Fruit fly (Drosophila melanogaster): Measurements from ENCODE around the gene ouib.

The ouib gene

DNA sequence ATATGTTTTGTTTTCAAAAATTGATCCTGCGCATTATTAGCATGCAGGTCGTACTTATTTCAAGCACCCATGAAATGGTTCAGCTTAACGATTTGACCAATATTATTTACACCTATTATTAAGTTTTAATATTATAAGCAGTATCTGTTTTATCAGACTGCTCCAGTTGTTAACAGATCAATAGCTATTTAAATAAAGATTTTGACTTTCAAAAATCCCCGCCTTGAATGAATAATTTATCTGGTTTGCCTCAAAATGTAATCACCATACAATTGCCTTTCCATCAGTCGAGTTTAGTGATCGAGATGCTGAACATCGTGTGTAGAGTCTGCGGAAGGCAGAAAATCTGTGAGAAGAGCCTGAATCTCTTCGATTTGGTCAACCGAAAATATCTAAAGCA, at the start of gene ouib:
TSS of gene ouib (plus strand) at position 301 of the 400 bp plus-strand sequence.
- TF ChIP-seq EcR (GFP tag; optimal IDR thresholded peaks at IDR 0.05), result no peak
- TF ChIP-seq Ets98B (GFP tag; IDR thresholded peaks at IDR 0.05), result no peak
- no peak for TF ChIP-seq CG15710 (tag; optimal IDR thresholded peaks at IDR 0.05)
- no peak for TF ChIP-seq D1 (tag; optimal IDR thresholded peaks at IDR 0.05)
- TF ChIP-seq CG8159 (tag; optimal IDR thresholded peaks at IDR 0.05), result no peak
- no peak for TF ChIP-seq Snoo (tag; optimal IDR thresholded peaks at IDR 0.05)
- TF ChIP-seq Pif1A (GFP tag; optimal IDR thresholded peaks at IDR 0.05), result no peak
- TF ChIP-seq gl (tag; optimal IDR thresholded peaks at IDR 0.05), result no peak
- TF ChIP-seq Pif1B (GFP tag; optimal IDR thresholded peaks at IDR 0.05), result no peak
- TF ChIP-seq rn (GFP tag; IDR thresholded peaks at IDR 0.05), result no peak
- no peak for TF ChIP-seq CG10348 (GFP tag; IDR thresholded peaks at IDR 0.05)

DNA sequence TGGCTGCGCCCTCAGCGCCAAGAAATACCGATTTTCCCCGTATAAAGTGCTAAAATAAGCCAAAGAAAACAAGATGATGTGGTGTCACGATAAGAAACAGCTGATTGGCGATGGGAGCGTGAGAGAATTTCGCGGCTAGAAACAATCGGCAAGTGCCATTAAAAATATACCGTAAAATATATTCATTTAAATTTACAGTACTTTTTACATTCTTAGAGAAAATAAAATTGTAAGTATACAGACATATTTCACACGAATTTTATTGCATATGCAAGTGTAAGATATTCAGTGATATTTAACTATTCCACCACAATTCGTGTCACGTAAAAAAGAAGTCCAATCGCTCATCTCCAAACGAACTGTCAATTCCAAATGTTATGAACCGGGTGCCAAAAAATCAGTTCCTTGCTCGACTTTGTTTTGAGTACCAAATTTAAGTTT, 48.7 kb upstream of the ouib start, which contains the start of the genes Unc50, CG11755 and CG8043:
TSS of gene Unc50 (minus strand) at position 54 of the 441 bp plus-strand sequence.
TSS of gene CG11755 (plus strand) at position 356 of the 441 bp plus-strand sequence.
TSS of gene CG8043 (plus strand) at position 356 of the 441 bp plus-strand sequence.
- TF ChIP-seq Pif1B (GFP tag; optimal IDR thresholded peaks at IDR 0.05), result peak; percentile 62
- TF ChIP-seq EcR (GFP tag; optimal IDR thresholded peaks at IDR 0.05), result no peak
- peak; percentile 27; the same call in 1 of the 2 replicates for TF ChIP-seq CG10348 (GFP tag; IDR thresholded peaks at IDR 0.05)
- peak; percentile 67 for TF ChIP-seq CG9948 (tag; optimal IDR thresholded peaks at IDR 0.05)
- TF ChIP-seq fd96Ca (GFP tag; IDR thresholded peaks at IDR 0.05), result peak; percentile 73
- TF ChIP-seq CG8301 (tag; optimal IDR thresholded peaks at IDR 0.05), result no peak
- peak; percentile 75 for TF ChIP-seq CG8159 (tag; optimal IDR thresholded peaks at IDR 0.05)
- no peak for TF ChIP-seq gl (tag; optimal IDR thresholded peaks at IDR 0.05)
- TF ChIP-seq rn (GFP tag; IDR thresholded peaks at IDR 0.05), result peak; percentile 34; the same call in 1 of the 2 replicates
- no peak for TF ChIP-seq D1 (tag; optimal IDR thresholded peaks at IDR 0.05)
- 0 out of 2 replicates have a peak, but pooled peaks have one; percentile 50 for TF ChIP-seq CG32121 (GFP tag; IDR thresholded peaks at IDR 0.05)
- TF ChIP-seq CG13204 (GFP tag; optimal IDR thresholded peaks at IDR 0.05), result no peak
- peak; percentile 59 for TF ChIP-seq Snoo (tag; optimal IDR thresholded peaks at IDR 0.05)
- TF ChIP-seq CG34367 (tag; optimal IDR thresholded peaks at IDR 0.05), result peak; percentile 56
- TF ChIP-seq Ets98B (GFP tag; IDR thresholded peaks at IDR 0.05), result peak; percentile 51
- TF ChIP-seq CG12605 (GFP tag; IDR thresholded peaks at IDR 0.05), result no peak
- TF ChIP-seq Pif1A (GFP tag; optimal IDR thresholded peaks at IDR 0.05), result no peak
- no peak for TF ChIP-seq CG4496 (GFP tag; IDR thresholded peaks at IDR 0.05)
- TF ChIP-seq CG14655 (GFP tag; optimal IDR thresholded peaks at IDR 0.05), result no peak
- peak; percentile 66 for TF ChIP-seq CG15710 (tag; optimal IDR thresholded peaks at IDR 0.05)
- no peak for TF ChIP-seq CG17806 (tag; optimal IDR thresholded peaks at IDR 0.05)

- no peak for TF ChIP-seq CG8159 (tag; optimal IDR thresholded peaks at IDR 0.05)
- no peak for TF ChIP-seq D1 (tag; optimal IDR thresholded peaks at IDR 0.05)
- no peak for TF ChIP-seq CG14655 (GFP tag; optimal IDR thresholded peaks at IDR 0.05)
- TF ChIP-seq CG15710 (tag; optimal IDR thresholded peaks at IDR 0.05), result no peak
- TF ChIP-seq Snoo (tag; optimal IDR thresholded peaks at IDR 0.05), result no peak
- TF ChIP-seq CG32121 (GFP tag; IDR thresholded peaks at IDR 0.05), result no peak
- no peak for TF ChIP-seq EcR (GFP tag; optimal IDR thresholded peaks at IDR 0.05)
- TF ChIP-seq rn (GFP tag; IDR thresholded peaks at IDR 0.05), result no peak
- TF ChIP-seq CG17806 (tag; optimal IDR thresholded peaks at IDR 0.05), result no peak
- TF ChIP-seq gl (tag; optimal IDR thresholded peaks at IDR 0.05), result no peak
- TF ChIP-seq CG13204 (GFP tag; optimal IDR thresholded peaks at IDR 0.05), result no peak
- TF ChIP-seq CG8301 (tag; optimal IDR thresholded peaks at IDR 0.05), result no peak
- no peak for TF ChIP-seq Ets98B (GFP tag; IDR thresholded peaks at IDR 0.05)
These were observed 45.3 kb upstream of the ouib start, which contains the start of gene CG33325 for dm6 chr3R:8679934-8680333. CG33325 (minus strand) TSS chr3R:8680034.

dm6 chr3R:8680611-8681010, 44.7 kb upstream of the ouib start:
- TF ChIP-seq CG8301 (tag; optimal IDR thresholded peaks at IDR 0.05), result no peak
- TF ChIP-seq CG32121 (GFP tag; IDR thresholded peaks at IDR 0.05), result no peak
- no peak for TF ChIP-seq CG13204 (GFP tag; optimal IDR thresholded peaks at IDR 0.05)

DNA sequence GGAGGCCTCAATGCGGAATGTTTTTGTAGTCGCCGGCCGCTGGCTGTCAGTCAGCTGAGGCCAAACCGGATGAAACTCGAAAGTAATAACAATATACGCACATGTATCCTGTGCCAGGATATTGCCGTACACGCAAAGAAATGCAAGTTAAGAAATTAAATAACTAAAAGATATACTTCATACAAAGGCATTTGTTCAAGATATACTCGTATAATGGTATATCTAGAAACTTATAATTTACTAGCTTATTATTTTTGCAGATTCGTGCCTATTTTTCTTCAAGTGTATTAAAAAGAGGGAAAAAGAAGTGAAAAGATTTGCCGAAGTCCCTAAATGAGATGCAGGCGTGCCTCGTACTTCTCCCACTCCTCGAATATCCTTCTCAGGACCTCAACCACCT, 42.0 kb upstream of the ouib start:
- TF ChIP-seq Pif1A (GFP tag; optimal IDR thresholded peaks at IDR 0.05) (no peak), CG34367 (tag; optimal IDR thresholded peaks at IDR 0.05) (no peak), Snoo (tag; optimal IDR thresholded peaks at IDR 0.05) (no peak), CG10348 (GFP tag; IDR thresholded peaks at IDR 0.05) (no peak), rn (GFP tag; IDR thresholded peaks at IDR 0.05) (no peak), CG8301 (tag; optimal IDR thresholded peaks at IDR 0.05) (no peak), Pif1B (GFP tag; optimal IDR thresholded peaks at IDR 0.05) (no peak), gl (tag; optimal IDR thresholded peaks at IDR 0.05) (no peak), EcR (GFP tag; optimal IDR thresholded peaks at IDR 0.05) (no peak), CG8159 (tag; optimal IDR thresholded peaks at IDR 0.05) (no peak), CG15710 (tag; optimal IDR thresholded peaks at IDR 0.05) (no peak), CG17806 (tag; optimal IDR thresholded peaks at IDR 0.05) (no peak), CG32121 (GFP tag; IDR thresholded peaks at IDR 0.05) (no peak), CG14655 (GFP tag; optimal IDR thresholded peaks at IDR 0.05) (no peak)

DNA sequence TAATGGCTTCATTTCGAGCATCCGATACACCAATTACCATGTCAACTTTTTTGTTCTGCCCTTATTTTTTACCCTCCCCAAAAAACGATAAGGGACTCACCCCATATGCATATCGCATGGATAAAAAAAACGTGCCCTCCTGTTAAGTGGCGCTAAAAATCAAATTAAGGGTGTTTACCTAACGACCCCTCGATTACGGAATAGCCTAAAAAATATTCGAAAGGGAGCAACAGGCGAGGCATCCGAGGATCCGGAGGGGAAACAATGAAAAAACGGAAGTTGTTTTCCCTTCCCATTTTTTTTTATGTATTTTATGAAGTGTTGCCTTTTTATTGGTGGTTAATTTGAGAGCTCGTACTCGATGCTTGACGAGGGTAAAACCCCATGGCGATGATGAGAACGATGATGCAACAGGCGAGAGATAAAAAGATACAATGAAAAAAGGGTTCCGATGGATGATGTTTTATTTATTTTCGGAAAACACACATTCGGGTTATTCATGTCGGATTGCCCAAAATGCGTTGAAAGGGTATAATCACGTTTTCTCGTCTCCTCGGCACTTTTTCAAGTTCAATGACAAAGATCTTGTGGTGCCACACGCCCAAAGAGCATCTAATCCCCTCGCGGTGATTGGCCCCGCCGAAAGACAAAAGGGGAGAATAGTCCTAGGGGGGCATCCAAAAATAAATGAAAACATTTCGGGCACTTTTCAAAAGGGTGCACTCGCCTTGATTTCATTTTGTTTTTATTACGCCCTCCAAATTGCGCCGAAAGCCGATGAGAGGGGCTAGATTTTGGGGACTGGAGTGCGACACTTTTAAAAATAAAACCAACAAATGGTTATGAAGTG, 40.7 kb upstream of the ouib start, which contains the start of gene CG44227:
TSS of gene CG44227 (minus strand) at position 849 of the 850 bp plus-strand sequence.
- TF ChIP-seq CG15710 (tag; optimal IDR thresholded peaks at IDR 0.05) (no peak), CG8159 (tag; optimal IDR thresholded peaks at IDR 0.05) (no peak), fd96Ca (GFP tag; IDR thresholded peaks at IDR 0.05) (no peak), CG14655 (GFP tag; optimal IDR thresholded peaks at IDR 0.05) (no peak), CG8301 (tag; optimal IDR thresholded peaks at IDR 0.05) (no peak), gl (tag; optimal IDR thresholded peaks at IDR 0.05) (no peak), Ets98B (GFP tag; IDR thresholded peaks at IDR 0.05) (no peak), rn (GFP tag; IDR thresholded peaks at IDR 0.05) (no peak), D1 (tag; optimal IDR thresholded peaks at IDR 0.05) (no peak), CG32121 (GFP tag; IDR thresholded peaks at IDR 0.05) (no peak), CG17806 (tag; optimal IDR thresholded peaks at IDR 0.05) (no peak), EcR (GFP tag; optimal IDR thresholded peaks at IDR 0.05) (no peak), CG34367 (tag; optimal IDR thresholded peaks at IDR 0.05) (no peak)
